Worm (Caenorhabditis elegans): ENCODE measurements around the gene egl-10.

DNA sequence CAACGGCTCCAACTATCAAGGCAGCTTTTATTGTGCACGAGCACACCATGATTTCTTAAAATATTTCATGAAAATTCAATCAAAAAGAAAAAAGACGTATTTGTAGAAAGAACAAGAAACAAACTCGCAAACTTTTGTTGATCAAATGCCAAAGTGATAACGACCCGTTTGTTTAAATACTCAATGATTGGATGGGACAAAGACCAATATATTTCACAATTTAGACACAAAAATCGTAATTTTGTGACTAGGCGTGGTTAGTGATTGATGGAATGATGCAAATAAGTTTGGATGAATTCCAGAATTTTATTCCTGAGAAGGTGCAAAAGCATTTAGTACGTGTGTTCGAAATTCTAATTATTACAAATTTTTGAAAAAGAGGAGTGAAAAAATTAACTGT is 47.2 kb downstream of the egl-10 start, which contains the start of gene cdr-2:
- TF ChIP-seq ceh-45 (GFP tag; IDR thresholded peaks at IDR 0.05) = no peak
- TF ChIP-seq pha-4 (tag; optimal IDR thresholded peaks at IDR 0.05) = no peak
- TF ChIP-seq che-1 (tag; optimal IDR thresholded peaks at IDR 0.05) = no peak
- no peak for TF ChIP-seq nfya-1 (tag; optimal IDR thresholded peaks at IDR 0.05)
- TF ChIP-seq gmeb-2 (tag; optimal IDR thresholded peaks at IDR 0.05) = no peak
- TF ChIP-seq fkh-10 (GFP tag; optimal IDR thresholded peaks at IDR 0.05) = no peak
- TF ChIP-seq ceh-14 (tag; optimal IDR thresholded peaks at IDR 0.05) = no peak
- TF ChIP-seq ama-1 (optimal IDR thresholded peaks at IDR 0.05) = no peak
- no peak for TF ChIP-seq K02D7.2 (tag; optimal IDR thresholded peaks at IDR 0.05)
- no peak for TF ChIP-seq dmd-4 (tag; optimal IDR thresholded peaks at IDR 0.05; ENCODE audit: borderline replicate concordance)
- TF ChIP-seq ceh-24 (tag; optimal IDR thresholded peaks at IDR 0.05) = no peak
